Worm (Caenorhabditis elegans) whole organism, L4 larva: ENCODE data around the gene usp-33.

Experiments
- ama-1 ChIP-seq: fragments of 150-350 bp; optimal IDR thresholded peaks from 2 replicates; lab custom pipeline; 2014; ENCODE audit warnings: inconsistent platforms, mixed read lengths
- dve-1 ChIP-seq: sonication (generic microtip); optimal IDR thresholded peaks from 2 replicates; lab custom pipeline; 2017; ENCODE audit warnings: antibody characterized with exemption, mild to moderate bottlenecking, missing genetic modification characterization, missing compliant biosample characterization; ENCODE audit not compliant: insufficient read depth
- jun-1 ChIP-seq: fragments of 150-350 bp; optimal IDR thresholded peaks from 2 replicates; lab custom pipeline; 2014; ENCODE audit warnings: missing biosample characterization, missing genetic modification reagents, missing genetic modification characterization

- TF ChIP-seq ama-1 (lab: Kevin White, UChicago) = no peak
- no peak for TF ChIP-seq dve-1 (tag; lab: Kevin White, UChicago)
- TF ChIP-seq jun-1 (tag; lab: Kevin White, UChicago) = no peak
Measured at ce11 chrX:15630790-15631204, 39.6 kb downstream of the usp-33 start.
